Fruit fly (Drosophila melanogaster): ENCODE measurements around the gene Hmx.

The Hmx gene

DNA sequence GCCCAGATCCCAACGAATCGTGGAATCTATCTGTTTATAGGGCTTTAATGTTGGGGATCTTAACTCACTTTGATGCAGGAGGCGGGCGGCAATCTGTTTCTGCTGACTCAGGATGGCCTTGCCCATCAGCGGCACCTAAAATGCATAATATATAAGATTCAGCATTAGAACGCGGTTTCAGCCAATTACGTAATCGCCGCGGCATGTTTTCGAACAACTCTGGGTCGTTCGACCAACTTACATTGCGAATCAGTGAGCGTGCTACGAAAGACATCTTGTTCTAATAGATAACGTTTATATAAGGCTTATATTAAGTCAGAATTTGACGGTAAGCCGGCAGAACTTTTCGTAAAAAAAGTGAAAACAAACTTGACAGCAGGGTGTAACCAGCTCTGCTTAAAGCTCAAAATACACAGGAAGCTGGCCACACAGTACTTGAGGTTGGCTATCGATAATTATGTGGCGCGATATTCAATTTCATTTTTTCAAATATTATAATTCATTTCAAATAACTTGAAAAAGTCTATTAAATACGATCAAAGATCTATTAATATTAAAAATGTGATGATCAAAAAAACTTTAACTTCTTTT lies 12.5 kb upstream of the Hmx start, which contains the start of gene Prx3 (continued):
- TF ChIP-seq Dbx (GFP tag; IDR thresholded peaks at IDR 0.05): no peak
- no peak for TF ChIP-seq ERR (GFP tag; optimal IDR thresholded peaks at IDR 0.05)
- no peak for TF ChIP-seq nmo (GFP tag; optimal IDR thresholded peaks at IDR 0.05)
- TF ChIP-seq ato (GFP tag; IDR thresholded peaks at IDR 0.05; ENCODE audit: partially characterized antibody): no peak
- no peak for TF ChIP-seq amos (GFP tag; IDR thresholded peaks at IDR 0.05; ENCODE audit: partially characterized antibody)
- TF ChIP-seq jigr1 (GFP tag; IDR thresholded peaks at IDR 0.05): no peak
- no peak for TF ChIP-seq CG14014 (GFP tag; IDR thresholded peaks at IDR 0.05)
- no peak for TF ChIP-seq kni (GFP tag; optimal IDR thresholded peaks at IDR 0.05)
- TF ChIP-seq BEAF-32 (GFP tag; optimal IDR thresholded peaks at IDR 0.05): peak; percentile 26
- TF ChIP-seq Nf-YB (GFP tag; optimal IDR thresholded peaks at IDR 0.05): no peak
- TF ChIP-seq CG15514 (GFP tag; optimal IDR thresholded peaks at IDR 0.05): peak; percentile 12
- TF ChIP-seq CG2712 (tag; optimal IDR thresholded peaks at IDR 0.05): no peak
- no peak for TF ChIP-seq grn (GFP tag; optimal IDR thresholded peaks at IDR 0.05)
- TF ChIP-seq CG11247 (GFP tag; IDR thresholded peaks at IDR 0.05): no peak
- TF ChIP-seq CG34224 (GFP tag; IDR thresholded peaks at IDR 0.05; ENCODE audit: partially characterized antibody): peak; percentile 32; the same call in 2 of the 3 replicates
- peak; percentile 27 for TF ChIP-seq sens (GFP tag)
- peak; percentile 50 for TF ChIP-seq CG2116 (GFP tag; optimal IDR thresholded peaks at IDR 0.05)
- TF ChIP-seq toy (GFP tag; IDR thresholded peaks at IDR 0.05): no peak
- no peak for TF ChIP-seq CG4820 (GFP tag; optimal IDR thresholded peaks at IDR 0.05)
- TF ChIP-seq Doc3 (GFP tag; IDR thresholded peaks at IDR 0.05; ENCODE audit: partially characterized antibody): 0 out of 3 replicates have a peak, but pooled peaks have one; percentile 34
- peak; percentile 23 for TF ChIP-seq CG9437 (GFP tag; optimal IDR thresholded peaks at IDR 0.05)
- TF ChIP-seq CG10321 (GFP tag; IDR thresholded peaks at IDR 0.05): no peak
- TF ChIP-seq nerfin-1 (tag; optimal IDR thresholded peaks at IDR 0.05): no peak
- no peak for TF ChIP-seq wdn (GFP tag; IDR thresholded peaks at IDR 0.05)
- TF ChIP-seq crol (GFP tag; IDR thresholded peaks at IDR 0.05): no peak
- TF ChIP-seq trem (tag; optimal IDR thresholded peaks at IDR 0.05): peak; percentile 13
- TF ChIP-seq fd96Cb (tag; optimal IDR thresholded peaks at IDR 0.05): no peak
- peak; percentile 50 for TF ChIP-seq Bgb (GFP tag; IDR thresholded peaks at IDR 0.05; ENCODE audit: partially characterized antibody)
- peak; percentile 5 for TF ChIP-seq HmgZ (tag; optimal IDR thresholded peaks at IDR 0.05)
- no peak for TF ChIP-seq Mes4 (GFP tag; optimal IDR thresholded peaks at IDR 0.05)
- peak; percentile 96 for TF ChIP-seq E2f2 (GFP tag; IDR thresholded peaks at IDR 0.05)
- TF ChIP-seq NFAT (GFP tag; IDR thresholded peaks at IDR 0.05): no peak
- TF ChIP-seq CG8388 (GFP tag; optimal IDR thresholded peaks at IDR 0.05): no peak
- no peak for TF ChIP-seq Spps (tag; optimal IDR thresholded peaks at IDR 0.05)
- peak; percentile 66 for TF ChIP-seq CG9797 (GFP tag; optimal IDR thresholded peaks at IDR 0.05)
- TF ChIP-seq CG10209 (GFP tag; optimal IDR thresholded peaks at IDR 0.05): no peak
- TF ChIP-seq zen2 (GFP tag; IDR thresholded peaks at IDR 0.05; ENCODE audit: partially characterized antibody): no peak
- peak; percentile 44 for TF ChIP-seq Scr (GFP tag; IDR thresholded peaks at IDR 0.05; ENCODE audit: partially characterized antibody)
- no peak for TF ChIP-seq ro (GFP tag; IDR thresholded peaks at IDR 0.05)
- no peak for TF ChIP-seq jumu (GFP tag; optimal IDR thresholded peaks at IDR 0.05)
- no peak for TF ChIP-seq CG4328 (GFP tag; optimal IDR thresholded peaks at IDR 0.05)
- TF ChIP-seq CG1792 (GFP tag; optimal IDR thresholded peaks at IDR 0.05): no peak
- TF ChIP-seq yki (optimal IDR thresholded peaks at IDR 0.05): no peak
- TF ChIP-seq MBD-R2 (GFP tag; IDR thresholded peaks at IDR 0.05): peak; percentile 63
- TF ChIP-seq CG18599 (GFP tag; optimal IDR thresholded peaks at IDR 0.05): no peak
- no peak for TF ChIP-seq Gug (GFP tag; IDR thresholded peaks at IDR 0.05)
- no peak for TF ChIP-seq gro (GFP tag; optimal IDR thresholded peaks at IDR 0.05)
- TF ChIP-seq CG13775 (GFP tag; optimal IDR thresholded peaks at IDR 0.05): no peak
- no peak for TF ChIP-seq CG6175 (GFP tag; IDR thresholded peaks at IDR 0.05)
- TF ChIP-seq ab (GFP tag; optimal IDR thresholded peaks at IDR 0.05): no peak
- no peak for TF ChIP-seq Atf3 (GFP tag; optimal IDR thresholded peaks at IDR 0.05)
